Fruit fly (Drosophila melanogaster): ENCODE measurements around the gene CG1910.

The CG1910 gene

dm6 chr3R:31698143-31698776 lies 49.2 kb upstream of the CG1910 start (continued):
- TF ChIP-seq spab (GFP tag; optimal IDR thresholded peaks at IDR 0.05) (peak; percentile 92), CG31627 (GFP tag; optimal IDR thresholded peaks at IDR 0.05) (peak; percentile 94), CG32006 (GFP tag; optimal IDR thresholded peaks at IDR 0.05) (peak; percentile 33), Blimp-1 (GFP tag; optimal IDR thresholded peaks at IDR 0.05) (peak; percentile 85), topi (GFP tag; optimal IDR thresholded peaks at IDR 0.05) (peak; percentile 95), Eip78C (GFP tag) (peak; percentile 97), Gug (GFP tag; IDR thresholded peaks at IDR 0.05) (peak; percentile 57), fd59A (GFP tag; optimal IDR thresholded peaks at IDR 0.05) (peak; percentile 88), vri (GFP tag; optimal IDR thresholded peaks at IDR 0.05) (peak; percentile 95), CG11902 (GFP tag; optimal IDR thresholded peaks at IDR 0.05) (peak; percentile 84), acj6 (GFP tag; optimal IDR thresholded peaks at IDR 0.05) (peak; percentile 86), ss (GFP tag; optimal IDR thresholded peaks at IDR 0.05) (peak; percentile 91 to 92), Sox15 (GFP tag; optimal IDR thresholded peaks at IDR 0.05) (peak; percentile 77), salr (GFP tag; optimal IDR thresholded peaks at IDR 0.05) (peak; percentile 63 to 87), CG9139 (GFP tag; optimal IDR thresholded peaks at IDR 0.05) (peak; percentile 87), CG6808 (GFP tag; optimal IDR thresholded peaks at IDR 0.05) (peak; percentile 90)

- TF ChIP-seq achi (GFP tag; optimal IDR thresholded peaks at IDR 0.05), result peak; percentile 67
- TF ChIP-seq Hr39 (GFP tag; optimal IDR thresholded peaks at IDR 0.05), result peak; percentile 15
- TF ChIP-seq Smox (GFP tag; optimal IDR thresholded peaks at IDR 0.05), result peak; percentile 11
- TF ChIP-seq fd85E (GFP tag; optimal IDR thresholded peaks at IDR 0.05), result no peak
- TF ChIP-seq eg (GFP tag; IDR thresholded peaks at IDR 0.05), result peak; percentile 74; the same call in 2 of the 3 replicates
- TF ChIP-seq CG6808 (GFP tag; optimal IDR thresholded peaks at IDR 0.05), result peak; percentile 25
- TF ChIP-seq esn (GFP tag; optimal IDR thresholded peaks at IDR 0.05), result peak; percentile 13
- peak; percentile 50 for TF ChIP-seq dac (GFP tag; optimal IDR thresholded peaks at IDR 0.05)
- no peak for TF ChIP-seq Ets21C (GFP tag; optimal IDR thresholded peaks at IDR 0.05)
- TF ChIP-seq Hr4 (GFP tag; optimal IDR thresholded peaks at IDR 0.05), result peak; percentile 82
- TF ChIP-seq Sox14 (GFP tag; optimal IDR thresholded peaks at IDR 0.05), result peak; percentile 76
- peak; percentile 65 for TF ChIP-seq acj6 (GFP tag; optimal IDR thresholded peaks at IDR 0.05)
- TF ChIP-seq CG9139 (GFP tag; optimal IDR thresholded peaks at IDR 0.05), result peak; percentile 23
- peak; percentile 88 for TF ChIP-seq CG8119 (GFP tag; IDR thresholded peaks at IDR 0.05)
- TF ChIP-seq Gug (GFP tag; IDR thresholded peaks at IDR 0.05), result peak; percentile 62
- TF ChIP-seq CG8319 (GFP tag; optimal IDR thresholded peaks at IDR 0.05), result no peak
- peak; percentile 36 for TF ChIP-seq svp (GFP tag)
- TF ChIP-seq CG11294 (GFP tag; IDR thresholded peaks at IDR 0.05), result peak; percentile 20; the same call in 1 of the 2 replicates
- TF ChIP-seq net (GFP tag; optimal IDR thresholded peaks at IDR 0.05), result peak; percentile 64
- no peak for TF ChIP-seq Blimp-1 (GFP tag; optimal IDR thresholded peaks at IDR 0.05)
- TF ChIP-seq CG7368 (GFP tag; optimal IDR thresholded peaks at IDR 0.05), result no peak
- TF ChIP-seq CG15336 (GFP tag; IDR thresholded peaks at IDR 0.05), result peak; percentile 84
- TF ChIP-seq Lpt (GFP tag; optimal IDR thresholded peaks at IDR 0.05), result peak; percentile 80
- peak; percentile 73 for TF ChIP-seq CG4318 (GFP tag; optimal IDR thresholded peaks at IDR 0.05)
- TF ChIP-seq dsx (GFP tag; optimal IDR thresholded peaks at IDR 0.05; ENCODE audit: poor library complexity, severe bottlenecking), result peak; percentile 49
- peak; percentile 47 for TF ChIP-seq CG10669 (GFP tag; optimal IDR thresholded peaks at IDR 0.05)
- peak; percentile 79 for TF ChIP-seq CG3919 (GFP tag; optimal IDR thresholded peaks at IDR 0.05)
- TF ChIP-seq ss (GFP tag; optimal IDR thresholded peaks at IDR 0.05), result peak in 1 of 2 experiments; percentile 20
- no peak for TF ChIP-seq CG8632 (GFP tag; optimal IDR thresholded peaks at IDR 0.05)
- TF ChIP-seq CG6854 (GFP tag; optimal IDR thresholded peaks at IDR 0.05), result no peak
- no peak for TF ChIP-seq CG31627 (GFP tag; optimal IDR thresholded peaks at IDR 0.05)
- peak; percentile 34 for TF ChIP-seq CG16779 (tag; optimal IDR thresholded peaks at IDR 0.05)
- peak; percentile 13 to 74 for TF ChIP-seq salr (GFP tag; optimal IDR thresholded peaks at IDR 0.05)
- TF ChIP-seq CG1621 (tag; optimal IDR thresholded peaks at IDR 0.05), result peak; percentile 41
- TF ChIP-seq spab (GFP tag; optimal IDR thresholded peaks at IDR 0.05), result peak; percentile 43
- no peak for TF ChIP-seq Hr38 (GFP tag; optimal IDR thresholded peaks at IDR 0.05)
- TF ChIP-seq CG6276 (GFP tag; optimal IDR thresholded peaks at IDR 0.05), result peak; percentile 60
- peak; percentile 75 for TF ChIP-seq OdsH (GFP tag; optimal IDR thresholded peaks at IDR 0.05)
- peak; percentile 86 for TF ChIP-seq Eip78C (GFP tag)
- TF ChIP-seq Met (GFP tag; optimal IDR thresholded peaks at IDR 0.05), result peak; percentile 30
- TF ChIP-seq CG6163 (GFP tag; IDR thresholded peaks at IDR 0.05), result peak; percentile 90
- TF ChIP-seq Sox102F (GFP tag; optimal IDR thresholded peaks at IDR 0.05), result no peak
These were observed 47.2 kb upstream of the CG1910 start for dm6 chr3R:31700212-31700611.

Measured in whole organism, prepupa.